Fruit fly (Drosophila melanogaster): ENCODE data around the gene wts.

wts gene

DNA sequence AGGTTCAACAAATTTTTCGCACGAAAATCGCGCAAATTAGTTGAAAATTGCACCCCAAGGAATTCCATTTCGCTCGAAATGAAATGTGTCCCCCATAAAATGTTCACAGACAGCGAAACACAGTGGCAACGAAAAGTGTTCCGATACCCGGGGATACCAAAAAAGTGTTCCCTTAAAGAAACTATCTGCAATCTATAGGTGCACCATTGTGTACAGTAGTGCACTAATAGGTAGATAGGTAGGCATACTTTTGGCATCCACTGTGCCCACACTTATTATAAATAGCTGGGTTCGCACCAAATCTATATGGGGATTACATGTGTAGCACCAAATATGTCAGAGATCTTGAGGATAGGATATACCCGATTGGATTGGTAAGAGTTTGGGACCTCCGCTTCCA lies 9.7 kb downstream of the wts start (continued):
- TF ChIP-seq nom (GFP tag; optimal IDR thresholded peaks at IDR 0.05) (no peak), Trl (optimal IDR thresholded peaks at IDR 0.05) (no peak), Trl (GFP tag; optimal IDR thresholded peaks at IDR 0.05) (peak; percentile 11), CG4328 (GFP tag; optimal IDR thresholded peaks at IDR 0.05) (no peak), NC2α (GFP tag; optimal IDR thresholded peaks at IDR 0.05) (peak; percentile 36), ERR (GFP tag; optimal IDR thresholded peaks at IDR 0.05) (peak; percentile 32), CG10274 (GFP tag; optimal IDR thresholded peaks at IDR 0.05) (peak; percentile 38), Atf6 (GFP tag; IDR thresholded peaks at IDR 0.05) (peak; percentile 84), ATbp (GFP tag; optimal IDR thresholded peaks at IDR 0.05) (peak; percentile 56), CG13296 (GFP tag; optimal IDR thresholded peaks at IDR 0.05) (peak; percentile 6), CG12219 (GFP tag; optimal IDR thresholded peaks at IDR 0.05) (peak; percentile 65), bsh (GFP tag; optimal IDR thresholded peaks at IDR 0.05) (peak in 1 of 2 experiments; percentile 65), hbn (GFP tag; IDR thresholded peaks at IDR 0.05; ENCODE audit: partially characterized antibody) (no peak), Bteb2 (GFP tag; optimal IDR thresholded peaks at IDR 0.05) (peak; percentile 31), CG3847 (GFP tag; IDR thresholded peaks at IDR 0.05) (peak; percentile 63), CG3995 (GFP tag; optimal IDR thresholded peaks at IDR 0.05) (no peak), Poxn (GFP tag; IDR thresholded peaks at IDR 0.05) (peak; percentile 50), Mad (GFP tag; optimal IDR thresholded peaks at IDR 0.05) (peak; percentile 37), CG10959 (GFP tag; IDR thresholded peaks at IDR 0.05) (peak; percentile 22; the same call in 1 of the 2 replicates), E2f1 (GFP tag; IDR thresholded peaks at IDR 0.05) (peak; percentile 79), C15 (GFP tag; IDR thresholded peaks at IDR 0.05) (0 out of 3 replicates have a peak, but pooled peaks have one; percentile 45), CG17385 (GFP tag; optimal IDR thresholded peaks at IDR 0.05) (peak; percentile 43), CG6791 (GFP tag; IDR thresholded peaks at IDR 0.05; ENCODE audit: partially characterized antibody) (0 out of 3 replicates have a peak, but pooled peaks have one; percentile 21), Dbx (GFP tag; IDR thresholded peaks at IDR 0.05) (peak; percentile 61), D19B (GFP tag; optimal IDR thresholded peaks at IDR 0.05) (no peak), CG1024 (GFP tag; IDR thresholded peaks at IDR 0.05) (peak; percentile 69), cas (GFP tag; IDR thresholded peaks at IDR 0.05) (0 out of 2 replicates have a peak, but pooled peaks have one; percentile 34), Adf1 (GFP tag; IDR thresholded peaks at IDR 0.05) (no peak; the same call in 1 of the 2 replicates), otp (GFP tag; IDR thresholded peaks at IDR 0.05) (peak; percentile 63; the same call in 2 of the 3 replicates), sug (tag; optimal IDR thresholded peaks at IDR 0.05) (peak; percentile 17), fru (optimal IDR thresholded peaks at IDR 0.05) (no peak), CG12299 (tag; optimal IDR thresholded peaks at IDR 0.05) (peak; percentile 35), CG2712 (tag; optimal IDR thresholded peaks at IDR 0.05) (peak; percentile 41), CG7786 (GFP tag; optimal IDR thresholded peaks at IDR 0.05) (peak; percentile 66), Deaf1 (tag; optimal IDR thresholded peaks at IDR 0.05) (no peak), CG7372 (GFP tag; IDR thresholded peaks at IDR 0.05) (peak; percentile 76), Ets65A (GFP tag) (peak; percentile 96), CG14667 (GFP tag; IDR thresholded peaks at IDR 0.05) (peak; percentile 63; the same call in 1 of the 2 replicates), insv (GFP tag; optimal IDR thresholded peaks at IDR 0.05) (no peak), Atf-2 (GFP tag; optimal IDR thresholded peaks at IDR 0.05) (peak; percentile 16), Xbp1 (GFP tag; optimal IDR thresholded peaks at IDR 0.05) (peak; percentile 58), pum (GFP tag; optimal IDR thresholded peaks at IDR 0.05) (peak; percentile 42), CoRest (tag; optimal IDR thresholded peaks at IDR 0.05) (peak; percentile 56), CG10565 (GFP tag; optimal IDR thresholded peaks at IDR 0.05) (no peak), CG13123 (GFP tag; optimal IDR thresholded peaks at IDR 0.05) (peak; percentile 18), CG1647 (GFP tag; optimal IDR thresholded peaks at IDR 0.05) (peak; percentile 50), CG10321 (GFP tag; IDR thresholded peaks at IDR 0.05) (peak; percentile 53; the same call in 1 of the 2 replicates), Bgb (GFP tag; IDR thresholded peaks at IDR 0.05; ENCODE audit: partially characterized antibody) (no peak), CG17612 (GFP tag; IDR thresholded peaks at IDR 0.05) (peak; percentile 32; the same call in 1 of the 2 replicates), CrebB (tag; optimal IDR thresholded peaks at IDR 0.05) (peak; percentile 16), Scr (GFP tag; IDR thresholded peaks at IDR 0.05; ENCODE audit: partially characterized antibody) (no peak)

Data from whole organism, embryonic.